Worm (Caenorhabditis elegans) whole organism, L1 larva: ENCODE data around the gene pie-1.
"Not testable (repeated sequence)": the region's sequence is repeated elsewhere in the genome, so short reads cannot be mapped to it uniquely, and the experiment has no call there.

ENCODE experiments used
- C34B4.2 ChIP-seq: sonication (generic microtip); optimal IDR thresholded peaks from 2 replicates; lab custom pipeline; 2017; ENCODE audit warnings: mild to moderate bottlenecking, missing genetic modification characterization, missing compliant biosample characterization
- F16B12.6 ChIP-seq: fragments of 150-350 bp; optimal IDR thresholded peaks from 2 replicates; lab custom pipeline; 2014; ENCODE audit warnings: missing biosample characterization, missing genetic modification characterization
- alr-1 ChIP-seq: fragments of 200-800 bp; sonication (Bioruptor generic); optimal IDR thresholded peaks from 2 replicates; lab custom pipeline; 2018; ENCODE audit warnings: borderline replicate concordance, mild to moderate bottlenecking, missing genetic modification characterization, missing compliant biosample characterization
- ama-1 ChIP-seq: fragments of 150-350 bp; optimal IDR thresholded peaks from 2 replicates; lab custom pipeline; 2014
- ceh-63 ChIP-seq: fragments of 200-800 bp; sonication (Bioruptor generic); optimal IDR thresholded peaks from 2 replicates; lab custom pipeline; 2018; ENCODE audit warnings: mild to moderate bottlenecking, missing genetic modification characterization, missing compliant biosample characterization
- ceh-90 ChIP-seq: sonication (generic microtip); optimal IDR thresholded peaks from 2 replicates; lab custom pipeline; 2016; ENCODE audit warnings: missing genetic modification characterization, missing compliant biosample characterization
- ces-1 ChIP-seq: fragments of 150-350 bp; optimal IDR thresholded peaks from 2 replicates; lab custom pipeline; 2014; ENCODE audit warnings: missing biosample characterization, missing genetic modification reagents, missing genetic modification characterization
- dsc-1 ChIP-seq: sonication (generic microtip); optimal IDR thresholded peaks from 2 replicates; lab custom pipeline; 2016; ENCODE audit warnings: mild to moderate bottlenecking, missing genetic modification characterization, missing compliant biosample characterization
- efl-1 ChIP-seq, 4 experiments: fragments of 150-350 bp; optimal IDR thresholded peaks in 3 of 4; peaks in 1 of 4; 1 replicate in 1 of 4; 2 replicates in 3 of 4; lab custom pipeline; 2014; ENCODE audit warnings: missing biosample characterization in 2 of 4, missing genetic modification characterization in 2 of 4, missing genetic modification reagents in 2 of 4
- efl-3 ChIP-seq: fragments of 200-800 bp; sonication (Bioruptor generic); optimal IDR thresholded peaks from 2 replicates; lab custom pipeline; 2018; ENCODE audit warnings: mild to moderate bottlenecking, missing genetic modification characterization, missing compliant biosample characterization
- elt-3 ChIP-seq, 6 experiments: fragments of 150-350 bp in 1 of 6; sonication (generic microtip); optimal IDR thresholded peaks; 2 replicates each; lab custom pipeline; 2017 to 2018; ENCODE audit warnings: missing biosample characterization in 6 of 6, missing genetic modification characterization in 6 of 6, inconsistent platforms in 1 of 6
- fkh-10 ChIP-seq: sonication (generic microtip); optimal IDR thresholded peaks from 2 replicates; lab custom pipeline; 2017; ENCODE audit warnings: missing biosample characterization, missing genetic modification reagents, missing genetic modification characterization
- fkh-8 ChIP-seq: sonication (generic microtip); optimal IDR thresholded peaks from 2 replicates; lab custom pipeline; 2016; ENCODE audit warnings: mild to moderate bottlenecking, missing genetic modification characterization, missing compliant biosample characterization
- fos-1 ChIP-seq: fragments of 150-350 bp; optimal IDR thresholded peaks from 2 replicates; lab custom pipeline; 2014; ENCODE audit warnings: missing biosample characterization, missing genetic modification characterization
- grh-1 ChIP-seq: fragments of 200-800 bp; sonication (Bioruptor generic); IDR thresholded peaks from 2 replicates; pipeline ENCODE4 v1.3.6; 2022; ENCODE audit warnings: missing genetic modification reagents, missing genetic modification characterization, missing compliant biosample characterization
- hlh-4 ChIP-seq: sonication (generic microtip); optimal IDR thresholded peaks from 2 replicates; lab custom pipeline; 2016; ENCODE audit warnings: mild to moderate bottlenecking, missing genetic modification characterization, missing compliant biosample characterization
- isw-1 ChIP-seq: fragments of 200-800 bp; sonication (Bioruptor generic); IDR thresholded peaks from 2 replicates; pipeline ENCODE4 v1.3.6; 2022; ENCODE audit warnings: missing genetic modification characterization, missing compliant biosample characterization
- jun-1 ChIP-seq: fragments of 150-350 bp; optimal IDR thresholded peaks from 2 replicates; lab custom pipeline; 2014; ENCODE audit warnings: missing biosample characterization, missing genetic modification reagents, missing genetic modification characterization
- lin-14 ChIP-seq: fragments of 200-800 bp; sonication (Bioruptor generic); optimal IDR thresholded peaks from 2 replicates; lab custom pipeline; 2018; ENCODE audit warnings: mild to moderate bottlenecking, missing genetic modification characterization, moderate library complexity, missing compliant biosample characterization
- lin-35 ChIP-seq, 2 experiments: fragments of 150-350 bp; optimal IDR thresholded peaks; 2 replicates each; lab custom pipeline; 2014; ENCODE audit warnings: missing biosample characterization in 2 of 2, missing genetic modification characterization in 2 of 2, missing genetic modification reagents in 2 of 2
- lin-39 ChIP-seq: fragments of 150-350 bp; optimal IDR thresholded peaks from 2 replicates; lab custom pipeline; 2014; ENCODE audit warnings: missing biosample characterization, missing genetic modification reagents, missing genetic modification characterization
- lir-3 ChIP-seq: sonication (generic microtip); optimal IDR thresholded peaks from 2 replicates; lab custom pipeline; 2016; ENCODE audit warnings: mild to moderate bottlenecking, missing genetic modification characterization, moderate library complexity, missing compliant biosample characterization; ENCODE audit not compliant: poor library complexity
- mab-9 ChIP-seq: fragments of 200-800 bp; sonication (Bioruptor generic); IDR thresholded peaks from 2 replicates; pipeline ENCODE4 v1.3.6; 2022; ENCODE audit warnings: missing genetic modification reagents, missing genetic modification characterization, missing compliant biosample characterization
- mef-2 ChIP-seq: fragments of 150-350 bp; optimal IDR thresholded peaks from 2 replicates; lab custom pipeline; 2014; ENCODE audit warnings: missing biosample characterization, missing genetic modification characterization
- nhr-12 ChIP-seq: sonication (generic microtip); optimal IDR thresholded peaks from 2 replicates; lab custom pipeline; 2017; ENCODE audit warnings: missing biosample characterization, missing genetic modification characterization
- nhr-20 ChIP-seq: sonication (generic microtip); optimal IDR thresholded peaks from 2 replicates; lab custom pipeline; 2016; ENCODE audit warnings: mild to moderate bottlenecking, missing genetic modification characterization, missing compliant biosample characterization
- nhr-237 ChIP-seq: fragments of 150-350 bp; optimal IDR thresholded peaks from 2 replicates; lab custom pipeline; 2014; ENCODE audit warnings: missing biosample characterization, missing genetic modification characterization
- nhr-28 ChIP-seq: fragments of 150-350 bp; optimal IDR thresholded peaks from 2 replicates; lab custom pipeline; 2014; ENCODE audit warnings: missing biosample characterization, missing genetic modification characterization
- nhr-71 ChIP-seq: sonication (generic microtip); optimal IDR thresholded peaks from 2 replicates; lab custom pipeline; 2016; ENCODE audit warnings: mild to moderate bottlenecking, missing genetic modification characterization, moderate library complexity, missing compliant biosample characterization
- nhr-90 ChIP-seq: sonication (generic microtip); optimal IDR thresholded peaks from 2 replicates; lab custom pipeline; 2016; ENCODE audit warnings: mild to moderate bottlenecking, missing genetic modification characterization, missing compliant biosample characterization; ENCODE audit not compliant: poor library complexity
- rnt-1 ChIP-seq: sonication (generic microtip); optimal IDR thresholded peaks from 2 replicates; lab custom pipeline; 2016; ENCODE audit warnings: mild to moderate bottlenecking, missing genetic modification characterization, moderate library complexity, missing compliant biosample characterization
- skn-1 ChIP-seq: fragments of 150-350 bp; optimal IDR thresholded peaks from 2 replicates; lab custom pipeline; 2014; ENCODE audit warnings: missing biosample characterization, missing genetic modification characterization
- snu-23 ChIP-seq: sonication (generic microtip); optimal IDR thresholded peaks from 2 replicates; lab custom pipeline; 2016; ENCODE audit warnings: missing genetic modification characterization, missing compliant biosample characterization
- sptf-1 ChIP-seq: fragments of 150-350 bp; optimal IDR thresholded peaks from 2 replicates; lab custom pipeline; 2014; ENCODE audit warnings: missing biosample characterization, missing genetic modification characterization
- sup-37 ChIP-seq: fragments of 200-800 bp; sonication (Bioruptor generic); optimal IDR thresholded peaks from 2 replicates; lab custom pipeline; 2018; ENCODE audit warnings: mild to moderate bottlenecking, missing genetic modification characterization, missing compliant biosample characterization
- swsn-7 ChIP-seq: sonication (generic microtip); optimal IDR thresholded peaks from 2 replicates; lab custom pipeline; 2016; ENCODE audit warnings: missing genetic modification characterization, missing compliant biosample characterization
- unc-130 ChIP-seq: fragments of 150-350 bp; optimal IDR thresholded peaks from 2 replicates; lab custom pipeline; 2017; ENCODE audit warnings: missing biosample characterization, missing genetic modification characterization, inconsistent platforms
- unc-62 ChIP-seq: fragments of 150-350 bp; optimal IDR thresholded peaks from 2 replicates; lab custom pipeline; 2014; ENCODE audit warnings: missing biosample characterization, missing genetic modification reagents, missing genetic modification characterization
- vab-15 ChIP-seq: sonication (generic microtip); optimal IDR thresholded peaks from 2 replicates; lab custom pipeline; 2017; ENCODE audit warnings: missing genotype, mild to moderate bottlenecking, missing genetic modification characterization, missing compliant biosample characterization
- ztf-11 ChIP-seq, 2 experiments: sonication (generic microtip); optimal IDR thresholded peaks; 2 replicates each; lab custom pipeline; 2016 to 2017; ENCODE audit warnings: missing genetic modification characterization in 2 of 2, missing biosample characterization in 1 of 2, missing compliant biosample characterization in 1 of 2

The pie-1 gene

DNA sequence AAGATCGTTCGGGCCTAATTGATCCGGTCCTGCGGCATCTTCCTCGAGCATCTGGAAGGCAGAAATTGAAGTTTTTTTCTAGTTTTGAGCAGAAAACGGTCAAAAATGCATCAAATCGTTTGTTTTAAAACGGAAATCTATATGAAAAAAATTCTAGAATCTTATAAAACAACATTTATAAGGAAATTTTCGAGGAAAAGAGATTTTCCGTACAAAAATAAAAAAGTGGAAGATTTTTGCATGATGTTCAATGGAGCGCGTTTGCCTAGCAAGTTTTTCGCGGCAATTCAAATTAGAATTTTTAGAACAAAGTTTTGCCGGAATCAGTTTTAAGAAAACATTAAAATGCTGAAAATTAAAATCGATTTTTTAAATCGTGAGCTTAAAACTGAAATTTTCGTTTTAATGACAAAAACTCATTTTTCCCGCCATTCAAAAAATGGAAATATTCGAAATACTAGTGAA, 49.5 kb upstream of the pie-1 start, which contains the start of gene pph-4.2 (continued):
- TF ChIP-seq nhr-237 (tag; lab: Kevin White, UChicago) (no peak), efl-1 (optimal IDR thresholded peaks at IDR 0.05; lab: Kevin White, UChicago) (peak; percentile 81 to 93), efl-1 (GFP tag; optimal IDR thresholded peaks at IDR 0.05 in 1 of 2; lab: Kevin White, UChicago) (peak; percentile 92 to 99), snu-23 (GFP tag; lab: Kevin White, UChicago) (peak; percentile 48), fkh-8 (tag; lab: Kevin White, UChicago) (no peak), alr-1 (tag; lab: Kevin White, UChicago) (no peak), sup-37 (GFP tag; lab: Kevin White, UChicago) (no peak), unc-62 (GFP tag; lab: Kevin White, UChicago) (no peak), elt-3 (tag; optimal IDR thresholded peaks at IDR 0.05; lab: Kevin White, UChicago) (no peak), fos-1 (no peak), nhr-12 (tag; lab: Kevin White, UChicago) (no peak), lin-35 (GFP tag; optimal IDR thresholded peaks at IDR 0.05; lab: Kevin White, UChicago) (peak; percentile 93 to 96), lin-14 (GFP tag; lab: Kevin White, UChicago) (no peak), ceh-90 (tag; lab: Kevin White, UChicago) (no peak), nhr-71 (tag; lab: Kevin White, UChicago) (no peak), vab-15 (tag; lab: Kevin White, UChicago) (no peak), nhr-20 (tag; lab: Kevin White, UChicago) (peak; percentile 28), ztf-11 (tag; optimal IDR thresholded peaks at IDR 0.05; lab: Kevin White, UChicago) (no peak), C34B4.2 (tag; lab: Kevin White, UChicago) (no peak), grh-1 (GFP tag; lab: Robert Waterston, UW) (no peak), F16B12.6 (tag; lab: Kevin White, UChicago) (peak; percentile 56), isw-1 (no peak), rnt-1 (tag; lab: Kevin White, UChicago) (peak; percentile 57), nhr-28 (no peak), hlh-4 (tag; lab: Kevin White, UChicago) (no peak), efl-3 (GFP tag; lab: Kevin White, UChicago) (no peak), jun-1 (tag; lab: Kevin White, UChicago) (no peak), ama-1 (no peak), sptf-1 (tag; lab: Kevin White, UChicago) (no peak), fkh-10 (GFP tag; lab: Kevin White, UChicago) (no peak), ceh-63 (GFP tag; lab: Kevin White, UChicago) (no peak), lin-39 (no peak), unc-130 (tag; lab: Kevin White, UChicago) (no peak), mab-9 (GFP tag; lab: Robert Waterston, UW) (no peak), swsn-7 (tag; lab: Kevin White, UChicago) (no peak), nhr-90 (tag; lab: Kevin White, UChicago) (peak; percentile 8), skn-1 (tag; lab: Kevin White, UChicago) (peak; percentile 62), ces-1 (no peak), lir-3 (tag; lab: Kevin White, UChicago) (no peak)
- TF ChIP-seq, all 84 proteins: peak for 20

DNA sequence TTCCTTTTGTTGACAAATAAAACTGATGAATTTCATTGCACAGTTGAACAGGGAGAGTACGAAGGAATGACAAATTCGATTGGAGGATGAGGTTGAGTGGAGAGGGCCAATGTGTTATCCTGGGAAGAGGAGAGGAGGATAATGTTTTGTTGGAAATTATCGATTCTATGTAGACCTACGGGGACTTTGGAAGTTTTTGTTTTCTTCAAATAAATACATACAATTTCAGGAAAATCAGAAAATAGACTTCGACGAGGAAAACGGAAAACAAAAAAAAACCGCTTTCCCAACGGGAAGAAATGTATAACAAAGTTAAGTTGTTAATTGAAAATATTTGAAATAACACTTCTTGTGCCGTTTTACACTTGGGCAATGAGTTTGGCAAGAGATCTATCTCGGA, 43.0 kb upstream of the pie-1 start, which contains the start of gene Y49E10.4:
Y49E10.4 (minus strand) TSS at position 101 of the 400 bp plus-strand sequence.
- not testable (repeated sequence) for TF ChIP-seq dsc-1 (tag; lab: Kevin White, UChicago); mef-2; efl-1 (optimal IDR thresholded peaks at IDR 0.05; lab: Kevin White, UChicago); efl-1 (GFP tag; optimal IDR thresholded peaks at IDR 0.05 in 1 of 2; lab: Kevin White, UChicago)
